Worm (Caenorhabditis elegans): Measurements from ENCODE around the gene rsp-8.

ce11 chrIII:11825654-11826053, 564 bp upstream of the rsp-8 start:
- no peak for TF ChIP-seq aly-2 (tag; optimal IDR thresholded peaks at IDR 0.05)
- TF ChIP-seq snpc-4 (tag; optimal IDR thresholded peaks at IDR 0.05), result peak; percentile 3
- TF ChIP-seq ztf-4 (tag; optimal IDR thresholded peaks at IDR 0.05), result no peak
- peak; percentile 35 for TF ChIP-seq gmeb-1 (tag; optimal IDR thresholded peaks at IDR 0.05)
- TF ChIP-seq dmd-4 (tag; optimal IDR thresholded peaks at IDR 0.05), result no peak
- no peak for TF ChIP-seq lin-39 (tag; optimal IDR thresholded peaks at IDR 0.05)
- no peak for TF ChIP-seq ZK546.5 (tag; optimal IDR thresholded peaks at IDR 0.05)
- TF ChIP-seq ceh-82 (tag; optimal IDR thresholded peaks at IDR 0.05), result no peak

Measured in whole organism, L2 larva.